Fruit fly (Drosophila melanogaster) whole organism, prepupa: Measurements from ENCODE around the gene retinin.

ENCODE experiments used
- CG11762 ChIP-seq: fragments of 200-800 bp; sonication (Bioruptor generic); optimal IDR thresholded peaks from 3 replicates; lab custom pipeline; 2016; ENCODE audit warnings: missing biosample characterization, missing genetic modification characterization; ENCODE audit not compliant: insufficient read depth
- CG3032 ChIP-seq: fragments of 200-800 bp; optimal IDR thresholded peaks from 2 replicates; lab custom pipeline; 2019; ENCODE audit warnings: missing biosample characterization, mild to moderate bottlenecking, missing genetic modification characterization, moderate library complexity
- CG32006 ChIP-seq: fragments of 200-800 bp; sonication (Bioruptor generic); optimal IDR thresholded peaks from 3 replicates; lab custom pipeline; 2017; ENCODE audit warnings: missing biosample characterization, mild to moderate bottlenecking, missing genetic modification characterization
- CG3919 ChIP-seq: fragments of 200-800 bp; sonication (Bioruptor generic); optimal IDR thresholded peaks from 3 replicates; lab custom pipeline; 2016; ENCODE audit warnings: missing biosample characterization, missing genetic modification characterization
- CG4318 ChIP-seq: fragments of 200-800 bp; sonication (Bioruptor generic); optimal IDR thresholded peaks from 3 replicates; lab custom pipeline; 2017; ENCODE audit warnings: missing biosample characterization, mild to moderate bottlenecking, missing genetic modification characterization
- CG7368 ChIP-seq: fragments of 200-800 bp; sonication (Bioruptor generic); optimal IDR thresholded peaks from 3 replicates; lab custom pipeline; 2016; ENCODE audit warnings: missing biosample characterization, missing genetic modification characterization
- Gug ChIP-seq: fragments of 200-800 bp; sonication (Bioruptor generic); IDR thresholded peaks from 2 replicates; pipeline ENCODE4 v1.3.6; 2022; ENCODE audit warnings: missing biosample characterization, missing genetic modification characterization
- Sox14 ChIP-seq: fragments of 200-800 bp; sonication (Bioruptor generic); optimal IDR thresholded peaks from 3 replicates; lab custom pipeline; 2016; ENCODE audit warnings: missing biosample characterization, missing genetic modification characterization
- achi ChIP-seq: fragments of 200-800 bp; sonication (Bioruptor generic); optimal IDR thresholded peaks from 3 replicates; lab custom pipeline; 2016; ENCODE audit warnings: missing biosample characterization, missing genetic modification characterization
- acj6 ChIP-seq: fragments of 200-800 bp; sonication (Bioruptor generic); optimal IDR thresholded peaks from 3 replicates; lab custom pipeline; 2016; ENCODE audit warnings: missing biosample characterization, missing genetic modification characterization
- eg ChIP-seq: fragments of 200-800 bp; sonication (Bioruptor generic); IDR thresholded peaks from 3 replicates; pipeline ENCODE4 v1.3.6; 2022; ENCODE audit warnings: missing biosample characterization, missing genetic modification characterization
- fd59A ChIP-seq: fragments of 200-800 bp; sonication (Bioruptor generic); optimal IDR thresholded peaks from 2 replicates; lab custom pipeline; 2017; ENCODE audit warnings: missing biosample characterization, mild to moderate bottlenecking, missing genetic modification characterization, missing genetic modification reagents
- fd85E ChIP-seq: fragments of 200-800 bp; sonication (Bioruptor generic); optimal IDR thresholded peaks from 3 replicates; lab custom pipeline; 2016; ENCODE audit warnings: missing biosample characterization, missing genetic modification characterization
- fkh ChIP-seq: fragments of 200-800 bp; sonication (Bioruptor generic); optimal IDR thresholded peaks from 3 replicates; lab custom pipeline; 2017; ENCODE audit warnings: missing biosample characterization, mild to moderate bottlenecking, missing genetic modification characterization, moderate library complexity
- svp ChIP-seq: fragments of 200-800 bp; sonication (Bioruptor generic); peaks from one replicate; lab custom pipeline; 2016; ENCODE audit warnings: missing biosample characterization, missing genetic modification characterization

Gene retinin

DNA sequence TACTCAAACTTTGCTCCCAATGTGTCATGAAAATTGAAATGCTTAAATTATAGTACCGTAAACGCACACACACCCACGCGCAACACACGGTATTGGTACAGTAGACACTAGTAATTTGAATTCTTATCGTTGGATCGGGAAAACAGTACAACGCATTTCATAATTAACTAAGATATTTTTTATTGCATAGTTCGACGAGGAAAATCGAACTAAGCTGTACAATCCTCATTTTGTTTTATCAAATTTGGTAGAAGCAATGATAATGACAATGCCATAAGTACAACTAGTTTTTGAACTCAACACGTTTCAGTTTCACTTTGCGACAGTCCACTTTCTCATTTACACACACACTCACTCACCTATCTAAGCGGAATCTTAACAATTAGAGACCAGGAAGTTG is 49.0 kb downstream of the retinin start:
- TF ChIP-seq CG7368 (GFP tag; lab: Kevin White, UChicago) (no peak), eg (GFP tag; lab: Robert Waterston, UW) (no peak)

DNA sequence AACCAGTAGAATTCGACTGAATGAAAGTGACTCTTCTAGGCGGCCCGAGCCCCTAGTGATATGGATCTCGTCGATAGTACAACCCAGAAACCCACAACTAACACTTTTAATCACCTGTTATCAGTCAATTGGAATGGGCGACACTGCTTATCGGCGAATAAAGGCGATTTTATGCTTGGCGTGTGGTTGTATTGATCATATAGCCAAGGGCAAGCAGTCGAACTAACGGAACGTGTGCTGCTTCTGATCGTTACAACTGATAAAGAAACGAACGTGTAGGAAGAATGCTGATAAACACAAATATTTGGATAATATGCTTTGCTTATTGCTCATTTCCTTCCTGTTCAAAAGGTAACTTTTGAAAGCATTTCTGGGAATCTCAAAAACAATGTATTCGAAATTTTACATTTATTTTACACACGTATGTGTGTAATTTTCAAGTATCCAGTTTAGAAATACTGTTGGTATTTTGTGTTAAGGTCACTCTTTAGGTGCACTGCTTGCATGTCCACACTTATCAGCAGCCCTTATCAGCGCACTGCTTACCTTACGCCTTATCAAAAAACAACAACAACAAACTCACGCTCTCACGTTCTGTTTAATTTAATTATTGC is 49.6 kb downstream of the retinin start, which contains the start of gene Agpat4:
Gene Agpat4, minus strand, starts transcription at position 387 of the 614 bp plus-strand sequence.
- TF ChIP-seq CG3919 (GFP tag; lab: Kevin White, UChicago) (no peak), svp (peak; percentile 18), CG11762 (GFP tag; lab: Kevin White, UChicago) (no peak), achi (no peak), CG7368 (GFP tag; lab: Kevin White, UChicago) (no peak), Gug (GFP tag; lab: Robert Waterston, UW) (no peak), fkh (peak; percentile 44), CG3032 (tag; lab: Kevin White, UChicago) (no peak), CG32006 (GFP tag; lab: Kevin White, UChicago) (no peak), CG4318 (GFP tag; lab: Kevin White, UChicago) (no peak), acj6 (GFP tag; lab: Kevin White, UChicago) (no peak), fd85E (GFP tag; lab: Kevin White, UChicago) (no peak), Sox14 (GFP tag; lab: Kevin White, UChicago) (no peak), fd59A (no peak)
- TF ChIP-seq, all 60 proteins: peak for 2
